Fruit fly (Drosophila melanogaster) whole organism, pupa: ENCODE results near the gene Ugt36F1.
A peak's percentile ranks its signal among the peaks of the same experiment; 100 is the strongest.

Experiments used
- CG10348 ChIP-seq: fragments of 200-800 bp; sonication (Bioruptor generic); IDR thresholded peaks from 2 replicates; pipeline ENCODE4 v1.3.6; 2022; ENCODE audit warnings: missing biosample characterization, missing genetic modification characterization
- CG12605 ChIP-seq: fragments of 200-800 bp; sonication (Bioruptor generic); IDR thresholded peaks from 2 replicates; pipeline ENCODE4 v1.3.6; 2022; ENCODE audit warnings: missing biosample characterization, missing genetic modification characterization
- CG13204 ChIP-seq: fragments of 200-800 bp; sonication (Bioruptor generic); optimal IDR thresholded peaks from 2 replicates; lab custom pipeline; 2018; ENCODE audit warnings: missing biosample characterization, mild to moderate bottlenecking, missing genetic modification characterization, moderate library complexity
- CG14655 ChIP-seq: fragments of 200-800 bp; sonication (Bioruptor generic); optimal IDR thresholded peaks from 3 replicates; lab custom pipeline; 2017; ENCODE audit warnings: mild to moderate bottlenecking, missing biosample characterization, missing genetic modification reagents, missing genetic modification characterization
- CG15710 ChIP-seq: fragments of 200-800 bp; sonication (Bioruptor generic); optimal IDR thresholded peaks from 2 replicates; lab custom pipeline; 2018; ENCODE audit warnings: missing biosample characterization, mild to moderate bottlenecking, missing genetic modification characterization, moderate library complexity
- CG17806 ChIP-seq: fragments of 200-800 bp; sonication (Bioruptor generic); optimal IDR thresholded peaks from 2 replicates; lab custom pipeline; 2018; ENCODE audit warnings: missing biosample characterization, mild to moderate bottlenecking, missing genetic modification characterization, moderate library complexity
- CG32121 ChIP-seq: fragments of 200-800 bp; sonication (Bioruptor generic); IDR thresholded peaks from 2 replicates; pipeline ENCODE4 v1.3.6; 2022; ENCODE audit warnings: missing biosample characterization, missing genetic modification characterization
- CG34367 ChIP-seq: fragments of 200-800 bp; sonication (Bioruptor generic); optimal IDR thresholded peaks from 2 replicates; lab custom pipeline; 2018; ENCODE audit warnings: missing biosample characterization, mild to moderate bottlenecking, missing genetic modification characterization
- CG4496 ChIP-seq: fragments of 200-800 bp; sonication (Bioruptor generic); IDR thresholded peaks from 3 replicates; pipeline ENCODE4 v1.3.6; 2022; ENCODE audit warnings: missing biosample characterization, missing genetic modification characterization
- CG8159 ChIP-seq: fragments of 200-800 bp; sonication (Bioruptor generic); optimal IDR thresholded peaks from 3 replicates; lab custom pipeline; 2018; ENCODE audit warnings: missing biosample characterization, mild to moderate bottlenecking, missing genetic modification characterization, moderate library complexity
- CG8301 ChIP-seq: fragments of 200-800 bp; sonication (Bioruptor generic); optimal IDR thresholded peaks from 2 replicates; lab custom pipeline; 2018; ENCODE audit warnings: missing biosample characterization, mild to moderate bottlenecking, missing genetic modification characterization
- CG9948 ChIP-seq: fragments of 200-800 bp; sonication (Bioruptor generic); optimal IDR thresholded peaks from 2 replicates; lab custom pipeline; 2018; ENCODE audit warnings: missing biosample characterization, mild to moderate bottlenecking, missing genetic modification characterization, moderate library complexity
- D1 ChIP-seq: fragments of 200-800 bp; sonication (Bioruptor generic); optimal IDR thresholded peaks from 2 replicates; lab custom pipeline; 2018; ENCODE audit warnings: missing biosample characterization, mild to moderate bottlenecking, missing genetic modification characterization, moderate library complexity
- EcR ChIP-seq: fragments of 200-800 bp; sonication (Bioruptor generic); optimal IDR thresholded peaks from 3 replicates; lab custom pipeline; 2019; ENCODE audit warnings: missing biosample characterization, missing genetic modification characterization, mild to moderate bottlenecking, moderate library complexity, missing genetic modification reagents
- Ets98B ChIP-seq: fragments of 200-800 bp; sonication (Bioruptor generic); IDR thresholded peaks from 2 replicates; pipeline ENCODE4 v1.3.6; 2022; ENCODE audit warnings: missing biosample characterization, missing genetic modification characterization
- Pif1A ChIP-seq: fragments of 200-800 bp; sonication (Bioruptor generic); optimal IDR thresholded peaks from 3 replicates; lab custom pipeline; 2016; ENCODE audit warnings: missing biosample characterization, missing genetic modification characterization
- Pif1B ChIP-seq: fragments of 200-800 bp; sonication (Bioruptor generic); optimal IDR thresholded peaks from 3 replicates; lab custom pipeline; 2016; ENCODE audit warnings: missing biosample characterization, missing genetic modification characterization
- Snoo ChIP-seq: fragments of 200-800 bp; sonication (Bioruptor generic); optimal IDR thresholded peaks from 3 replicates; lab custom pipeline; 2017; ENCODE audit warnings: missing biosample characterization, mild to moderate bottlenecking, missing genetic modification characterization, inconsistent platforms
- fd96Ca ChIP-seq: fragments of 200-800 bp; sonication (Bioruptor generic); IDR thresholded peaks from 3 replicates; pipeline ENCODE4 v1.3.6; 2022; ENCODE audit warnings: missing biosample characterization, missing genetic modification characterization
- gl ChIP-seq: fragments of 200-800 bp; sonication (Bioruptor generic); optimal IDR thresholded peaks from 2 replicates; lab custom pipeline; 2018; ENCODE audit warnings: missing biosample characterization, mild to moderate bottlenecking, missing genetic modification characterization
- rn ChIP-seq: fragments of 200-800 bp; sonication (Bioruptor generic); IDR thresholded peaks from 2 replicates; pipeline ENCODE4 v1.3.6; 2022; ENCODE audit warnings: missing biosample characterization, missing genetic modification characterization

Ugt36F1 gene

dm6 chr2L:18843560-18843959, 24.4 kb downstream of the Ugt36F1 start:
- TF ChIP-seq CG4496 (GFP tag; lab: Robert Waterston, UW) (no peak), CG17806 (tag; lab: Kevin White, UChicago) (no peak), fd96Ca (GFP tag; lab: Robert Waterston, UW) (no peak), CG12605 (GFP tag; lab: Robert Waterston, UW) (no peak), CG32121 (GFP tag; lab: Robert Waterston, UW) (no peak), CG8159 (tag; lab: Kevin White, UChicago) (no peak), Pif1B (GFP tag; lab: Kevin White, UChicago) (no peak), CG34367 (tag; lab: Kevin White, UChicago) (no peak), EcR (GFP tag; lab: Kevin White, UChicago) (no peak), CG8301 (tag; lab: Kevin White, UChicago) (no peak), rn (GFP tag; lab: Robert Waterston, UW) (no peak), Pif1A (no peak), CG14655 (GFP tag; lab: Kevin White, UChicago) (no peak), Snoo (tag; lab: Kevin White, UChicago) (no peak), D1 (tag; lab: Kevin White, UChicago) (no peak), CG9948 (tag; lab: Kevin White, UChicago) (no peak), CG10348 (GFP tag; lab: Robert Waterston, UW) (no peak)

- no peak for TF ChIP-seq rn (GFP tag; lab: Robert Waterston, UW)
- no peak for TF ChIP-seq fd96Ca (GFP tag; lab: Robert Waterston, UW)
- TF ChIP-seq CG4496 (GFP tag; lab: Robert Waterston, UW): no peak
- TF ChIP-seq D1 (tag; lab: Kevin White, UChicago): no peak
- no peak for TF ChIP-seq gl (tag; lab: Kevin White, UChicago)
- no peak for TF ChIP-seq CG32121 (GFP tag; lab: Robert Waterston, UW)
- TF ChIP-seq Ets98B (GFP tag; lab: Robert Waterston, UW): no peak
- TF ChIP-seq Pif1B (GFP tag; lab: Kevin White, UChicago): no peak
- no peak for TF ChIP-seq CG13204 (GFP tag; lab: Kevin White, UChicago)
- TF ChIP-seq CG9948 (tag; lab: Kevin White, UChicago): no peak
- no peak for TF ChIP-seq Pif1A
- TF ChIP-seq EcR (GFP tag; lab: Kevin White, UChicago): no peak
- TF ChIP-seq CG34367 (tag; lab: Kevin White, UChicago): no peak
- TF ChIP-seq Snoo (tag; lab: Kevin White, UChicago): no peak
- no peak for TF ChIP-seq CG14655 (GFP tag; lab: Kevin White, UChicago)
- TF ChIP-seq CG15710: no peak
Measured at dm6 chr2L:18844479-18844878, 25.3 kb downstream of the Ugt36F1 start, which contains the start of gene CG33120. Gene CG33120, minus strand, starts transcription at chr2L:18844579.

- no peak for TF ChIP-seq CG34367 (tag; lab: Kevin White, UChicago)
- TF ChIP-seq CG12605 (GFP tag; lab: Robert Waterston, UW): no peak
- TF ChIP-seq Pif1B (GFP tag; lab: Kevin White, UChicago): peak; percentile 15
- no peak for TF ChIP-seq CG13204 (GFP tag; lab: Kevin White, UChicago)
Measured at dm6 chr2L:18844917-18845509, 25.9 kb downstream of the Ugt36F1 start, which contains the start of gene CG17321. Gene CG17321, plus strand, starts transcription at chr2L:18845184.

dm6 chr2L:18846175-18846574, 27.0 kb downstream of the Ugt36F1 start:
- TF ChIP-seq CG12605 (GFP tag; lab: Robert Waterston, UW) (no peak), CG13204 (GFP tag; lab: Kevin White, UChicago) (no peak), rn (GFP tag; lab: Robert Waterston, UW) (no peak), fd96Ca (GFP tag; lab: Robert Waterston, UW) (no peak), CG34367 (tag; lab: Kevin White, UChicago) (no peak), Pif1B (GFP tag; lab: Kevin White, UChicago) (no peak), Snoo (tag; lab: Kevin White, UChicago) (no peak), gl (tag; lab: Kevin White, UChicago) (no peak)

- no peak for TF ChIP-seq rn (GFP tag; lab: Robert Waterston, UW)
- no peak for TF ChIP-seq Snoo (tag; lab: Kevin White, UChicago)
- TF ChIP-seq CG14655 (GFP tag; lab: Kevin White, UChicago): no peak
- TF ChIP-seq Pif1A: no peak
- TF ChIP-seq CG8159 (tag; lab: Kevin White, UChicago): no peak
- TF ChIP-seq CG32121 (GFP tag; lab: Robert Waterston, UW): no peak
- no peak for TF ChIP-seq CG8301 (tag; lab: Kevin White, UChicago)
Measured at dm6 chr2L:18846843-18847242, 27.7 kb downstream of the Ugt36F1 start.

dm6 chr2L:18852249-18852648, 33.1 kb downstream of the Ugt36F1 start:
- TF ChIP-seq CG10348 (GFP tag; lab: Robert Waterston, UW) (no peak), fd96Ca (GFP tag; lab: Robert Waterston, UW) (no peak), CG8301 (tag; lab: Kevin White, UChicago) (no peak), rn (GFP tag; lab: Robert Waterston, UW) (no peak), CG32121 (GFP tag; lab: Robert Waterston, UW) (no peak), Snoo (tag; lab: Kevin White, UChicago) (no peak), CG4496 (GFP tag; lab: Robert Waterston, UW) (no peak), CG8159 (tag; lab: Kevin White, UChicago) (no peak), Ets98B (GFP tag; lab: Robert Waterston, UW) (no peak), CG14655 (GFP tag; lab: Kevin White, UChicago) (no peak), CG13204 (GFP tag; lab: Kevin White, UChicago) (no peak), CG9948 (tag; lab: Kevin White, UChicago) (no peak), CG12605 (GFP tag; lab: Robert Waterston, UW) (no peak), CG17806 (tag; lab: Kevin White, UChicago) (no peak), gl (tag; lab: Kevin White, UChicago) (no peak), CG15710 (no peak), CG34367 (tag; lab: Kevin White, UChicago) (no peak), Pif1B (GFP tag; lab: Kevin White, UChicago) (no peak)
- TF ChIP-seq, all 21 proteins: peak for 0
